Fruit fly (Drosophila melanogaster): Measurements from ENCODE around the gene Kap-alpha3.

Gene Kap-alpha3

DNA sequence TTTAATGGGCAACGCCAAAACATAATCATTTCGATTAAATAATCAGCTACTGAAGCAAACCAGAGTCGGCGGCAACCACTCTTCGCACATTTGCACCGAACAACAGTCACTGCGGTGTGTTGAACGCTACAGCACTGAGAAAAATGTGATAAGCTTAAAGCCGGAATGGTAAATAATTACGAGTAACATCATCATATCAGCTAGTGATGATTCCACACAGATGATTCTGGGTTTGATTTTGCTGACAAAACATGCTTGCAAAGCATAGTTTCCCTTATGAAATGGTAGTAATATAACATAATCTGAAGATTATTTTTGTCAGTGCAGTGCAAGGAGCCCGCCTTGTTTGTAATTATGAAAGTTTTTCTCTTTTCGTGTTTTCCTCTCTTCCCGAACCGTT, 20.6 kb upstream of the Kap-alpha3 start (continued):
- TF ChIP-seq ttk (GFP tag; IDR thresholded peaks at IDR 0.05) = no peak
- TF ChIP-seq eve (GFP tag; optimal IDR thresholded peaks at IDR 0.05) = peak in 1 of 2 experiments; percentile 85
- TF ChIP-seq CG6813 (GFP tag; optimal IDR thresholded peaks at IDR 0.05) = peak; percentile 28
- TF ChIP-seq CG7839 (tag; optimal IDR thresholded peaks at IDR 0.05) = peak; percentile 21
- TF ChIP-seq dpn (GFP tag; optimal IDR thresholded peaks at IDR 0.05) = peak in 1 of 2 experiments; percentile 20
- TF ChIP-seq crc (GFP tag; optimal IDR thresholded peaks at IDR 0.05) = no peak
- TF ChIP-seq CG17829 (tag; optimal IDR thresholded peaks at IDR 0.05) = peak; percentile 68
- peak; percentile 66 for TF ChIP-seq CG8388 (GFP tag; optimal IDR thresholded peaks at IDR 0.05)
- peak; percentile 26 for TF ChIP-seq CG12236 (GFP tag; optimal IDR thresholded peaks at IDR 0.05)
- peak; percentile 18; the same call in 1 of the 2 replicates for TF ChIP-seq CG14441 (GFP tag; IDR thresholded peaks at IDR 0.05)
- TF ChIP-seq tll (GFP tag; optimal IDR thresholded peaks at IDR 0.05) = no peak
- TF ChIP-seq schlank (tag; optimal IDR thresholded peaks at IDR 0.05) = no peak
- peak; percentile 9 for TF ChIP-seq twi (tag; optimal IDR thresholded peaks at IDR 0.05)
- TF ChIP-seq zen2 (GFP tag; IDR thresholded peaks at IDR 0.05; ENCODE audit: partially characterized antibody) = no peak
- no peak for TF ChIP-seq cg (GFP tag; optimal IDR thresholded peaks at IDR 0.05)
- peak; percentile 9 for TF ChIP-seq maf-S (GFP tag; optimal IDR thresholded peaks at IDR 0.05)
- no peak for TF ChIP-seq Dbx (GFP tag; IDR thresholded peaks at IDR 0.05)
- no peak for TF ChIP-seq E2f2 (GFP tag; IDR thresholded peaks at IDR 0.05)
- TF ChIP-seq Rx (GFP tag; IDR thresholded peaks at IDR 0.05) = no peak
- 0 out of 3 replicates have a peak, but pooled peaks have one; percentile 43 for TF ChIP-seq CG17361 (GFP tag; IDR thresholded peaks at IDR 0.05)
- TF ChIP-seq dmrt99B (tag; optimal IDR thresholded peaks at IDR 0.05) = peak; percentile 71
- TF ChIP-seq Kr (GFP tag; optimal IDR thresholded peaks at IDR 0.05) = no peak
- peak; percentile 35 for TF ChIP-seq trem (tag; optimal IDR thresholded peaks at IDR 0.05)
- TF ChIP-seq lov (optimal IDR thresholded peaks at IDR 0.05) = no peak
- TF ChIP-seq lov (GFP tag; IDR thresholded peaks at IDR 0.05) = no peak
- no peak for TF ChIP-seq CG3995 (GFP tag; optimal IDR thresholded peaks at IDR 0.05)
- TF ChIP-seq Blimp-1 (GFP tag; optimal IDR thresholded peaks at IDR 0.05) = peak; percentile 74
- TF ChIP-seq Taf1 (GFP tag; IDR thresholded peaks at IDR 0.05) = no peak
- no peak for TF ChIP-seq CG4854 (GFP tag; optimal IDR thresholded peaks at IDR 0.05)
- peak; percentile 50 for TF ChIP-seq nerfin-1 (tag; optimal IDR thresholded peaks at IDR 0.05)
- peak; percentile 74 for TF ChIP-seq Oli (tag; optimal IDR thresholded peaks at IDR 0.05)
- peak; percentile 46 for TF ChIP-seq CG10462 (GFP tag; optimal IDR thresholded peaks at IDR 0.05)
- peak; percentile 45 for TF ChIP-seq CG10267 (tag; optimal IDR thresholded peaks at IDR 0.05)
- TF ChIP-seq Hr3 (GFP tag; optimal IDR thresholded peaks at IDR 0.05) = peak; percentile 32
- peak; percentile 42 for TF ChIP-seq CG4707 (GFP tag; optimal IDR thresholded peaks at IDR 0.05)
- peak; percentile 73 for TF ChIP-seq CG17359 (tag; optimal IDR thresholded peaks at IDR 0.05)
- TF ChIP-seq CG9727 (GFP tag; optimal IDR thresholded peaks at IDR 0.05) = peak; percentile 12
- TF ChIP-seq CkIIα-i1 (GFP tag; IDR thresholded peaks at IDR 0.05) = no peak
- peak; percentile 26 for TF ChIP-seq CG17802 (tag; optimal IDR thresholded peaks at IDR 0.05)
- peak; percentile 25 for TF ChIP-seq her (GFP tag; optimal IDR thresholded peaks at IDR 0.05)
- TF ChIP-seq CG1529 (GFP tag; optimal IDR thresholded peaks at IDR 0.05) = peak; percentile 52
- peak; percentile 33; the same call in 1 of the 2 replicates for TF ChIP-seq ssp (GFP tag; IDR thresholded peaks at IDR 0.05)
- TF ChIP-seq tap (tag; optimal IDR thresholded peaks at IDR 0.05) = peak; percentile 38
- TF ChIP-seq sc (optimal IDR thresholded peaks at IDR 0.05) = no peak
- peak; percentile 38 for TF ChIP-seq sc (GFP tag; optimal IDR thresholded peaks at IDR 0.05)
- TF ChIP-seq CG32532 (GFP tag; IDR thresholded peaks at IDR 0.05) = no peak
- TF ChIP-seq gsb-n (tag; optimal IDR thresholded peaks at IDR 0.05) = peak; percentile 57
- TF ChIP-seq CG17328 (GFP tag; IDR thresholded peaks at IDR 0.05) = peak; percentile 64
- no peak for TF ChIP-seq CG15479 (GFP tag; optimal IDR thresholded peaks at IDR 0.05)
- peak; percentile 49 for TF ChIP-seq CG1602 (GFP tag; optimal IDR thresholded peaks at IDR 0.05)
- 0 out of 3 replicates have a peak, but pooled peaks have one; percentile 15 for TF ChIP-seq so (GFP tag; IDR thresholded peaks at IDR 0.05)

Data from whole organism, embryonic.